Worm (Caenorhabditis elegans): ENCODE results near the gene hlb-1.

DNA sequence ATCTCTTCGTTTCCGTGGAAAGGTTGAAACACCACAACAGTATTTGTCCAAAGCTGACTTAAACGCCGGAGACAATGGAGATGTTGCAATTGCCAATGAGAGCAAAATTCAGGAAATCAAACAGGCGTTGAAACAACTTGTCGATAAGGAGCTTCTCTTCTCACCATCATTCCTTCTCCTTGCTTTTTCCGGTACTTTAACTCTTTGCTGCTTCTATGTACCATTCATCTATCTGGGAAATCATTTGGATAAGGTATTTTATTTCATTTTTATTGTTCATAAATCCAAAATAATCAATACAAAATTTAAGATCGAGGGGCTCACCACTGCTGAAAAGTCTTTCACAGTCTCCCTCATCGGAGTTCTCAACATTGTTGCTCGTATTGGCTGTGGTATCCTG is 26.6 kb downstream of the hlb-1 start:
- TF ChIP-seq him-1 (tag; optimal IDR thresholded peaks at IDR 0.05) (no peak), dao-5 (tag; optimal IDR thresholded peaks at IDR 0.05) (no peak), W03F9.2 (tag; optimal IDR thresholded peaks at IDR 0.05) (no peak)
